Worm (Caenorhabditis elegans): ENCODE data around the gene rps-0.
A peak's percentile ranks its signal among the peaks of the same experiment; 100 is the strongest.

rps-0 gene

DNA sequence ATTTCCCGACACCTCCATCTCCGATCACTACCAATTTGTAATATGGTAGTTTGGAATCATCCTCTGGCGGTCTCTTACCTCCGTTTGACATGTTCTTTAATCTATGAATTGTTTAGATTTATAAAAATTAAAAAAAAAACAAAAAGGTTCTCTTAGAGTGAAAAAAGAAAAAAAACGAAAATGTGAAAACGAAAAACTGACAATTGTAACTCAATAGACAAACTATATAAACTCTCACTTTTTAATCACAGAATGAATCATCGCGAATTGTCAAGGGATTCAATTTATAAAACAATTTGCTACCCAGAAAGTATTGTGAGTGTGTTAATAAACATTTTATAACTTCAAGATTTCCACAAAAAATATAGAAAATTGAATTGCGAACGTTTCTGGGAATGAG, 13.9 kb downstream of the rps-0 start, which contains the start of gene ras-2:
Gene ras-2 (minus strand): TSS at position 101 of the 400 bp plus-strand sequence.
- TF ChIP-seq elt-3 (tag; optimal IDR thresholded peaks at IDR 0.05), result no peak

DNA sequence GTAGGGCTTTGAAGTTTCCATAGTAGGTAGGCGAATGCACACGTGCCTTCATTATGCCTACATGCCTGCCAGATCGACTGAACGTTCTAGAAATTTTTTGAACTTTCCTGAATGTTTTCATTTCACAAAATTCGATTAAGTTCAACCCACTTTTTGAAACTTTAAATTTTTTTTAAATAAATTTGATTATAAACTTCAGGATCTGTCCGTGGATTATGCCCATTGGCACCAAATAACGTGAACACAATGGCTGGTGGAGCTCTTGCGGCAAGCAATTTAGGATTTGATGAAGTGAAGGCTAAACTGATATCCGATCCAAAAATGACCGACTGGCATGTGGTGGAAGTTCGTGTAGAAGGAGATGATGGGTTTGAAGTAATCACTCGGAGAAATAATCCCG, 18.4 kb downstream of the rps-0 start, which contains the start of gene F17C8.7:
Gene F17C8.7 (plus strand): TSS at position 301 of the 400 bp plus-strand sequence.
- no peak for TF ChIP-seq C04F5.9 (tag; optimal IDR thresholded peaks at IDR 0.05)
- no peak for TF ChIP-seq lsy-2 (tag; optimal IDR thresholded peaks at IDR 0.05)
- no peak for TF ChIP-seq efl-3 (GFP tag; optimal IDR thresholded peaks at IDR 0.05)
- no peak for TF ChIP-seq tlp-1 (tag; optimal IDR thresholded peaks at IDR 0.05)
- TF ChIP-seq fkh-8 (tag; optimal IDR thresholded peaks at IDR 0.05), result no peak
- no peak for TF ChIP-seq fkh-4 (tag; optimal IDR thresholded peaks at IDR 0.05; ENCODE audit: borderline replicate concordance)
- no peak for TF ChIP-seq nhr-237 (tag; optimal IDR thresholded peaks at IDR 0.05)
- no peak for TF ChIP-seq xbp-1 (tag; optimal IDR thresholded peaks at IDR 0.05)
- TF ChIP-seq nhr-90 (tag; optimal IDR thresholded peaks at IDR 0.05; ENCODE audit: poor library complexity), result no peak
- no peak for TF ChIP-seq egl-27 (tag; optimal IDR thresholded peaks at IDR 0.05)
- TF ChIP-seq alr-1 (tag; optimal IDR thresholded peaks at IDR 0.05; ENCODE audit: borderline replicate concordance), result no peak
- no peak for TF ChIP-seq ceh-88 (GFP tag; IDR thresholded peaks at IDR 0.05)
- TF ChIP-seq unc-98 (GFP tag; IDR thresholded peaks at IDR 0.05), result no peak

DNA sequence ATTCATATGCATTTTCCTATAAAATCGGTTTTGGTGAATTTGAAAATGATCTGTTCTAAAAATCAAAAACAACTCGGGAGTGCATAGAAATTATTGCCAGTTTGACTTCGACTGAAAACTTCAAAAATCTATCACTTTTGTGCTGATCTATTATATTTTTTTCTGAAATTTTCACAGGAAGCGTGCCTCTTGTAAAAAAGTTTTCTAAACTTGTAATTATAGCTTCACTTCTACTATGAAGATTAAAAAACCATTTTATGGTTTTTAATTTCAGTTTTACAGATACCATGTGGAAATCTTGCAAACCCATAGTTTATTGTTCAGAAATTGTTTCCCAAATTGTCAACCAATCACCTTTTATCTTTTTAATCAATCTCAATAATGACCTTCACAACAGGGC, 19.8 kb downstream of the rps-0 start, which contains the start of gene F17C8.9:
Gene F17C8.9 (plus strand): TSS at position 301 of the 400 bp plus-strand sequence.
- TF ChIP-seq lir-3 (tag; optimal IDR thresholded peaks at IDR 0.05; ENCODE audit: poor library complexity) (no peak), sptf-1 (tag; optimal IDR thresholded peaks at IDR 0.05) (no peak), dpl-1 (GFP tag; optimal IDR thresholded peaks at IDR 0.05) (no peak), ces-1 (GFP tag; optimal IDR thresholded peaks at IDR 0.05) (no peak), fkh-10 (GFP tag; optimal IDR thresholded peaks at IDR 0.05) (no peak), efl-3 (GFP tag; optimal IDR thresholded peaks at IDR 0.05) (no peak), pag-3 (tag; optimal IDR thresholded peaks at IDR 0.05; ENCODE audit: borderline replicate concordance, insufficient read depth) (no peak), fkh-4 (tag; optimal IDR thresholded peaks at IDR 0.05; ENCODE audit: borderline replicate concordance) (no peak), sox-4 (tag; optimal IDR thresholded peaks at IDR 0.05) (no peak)

DNA sequence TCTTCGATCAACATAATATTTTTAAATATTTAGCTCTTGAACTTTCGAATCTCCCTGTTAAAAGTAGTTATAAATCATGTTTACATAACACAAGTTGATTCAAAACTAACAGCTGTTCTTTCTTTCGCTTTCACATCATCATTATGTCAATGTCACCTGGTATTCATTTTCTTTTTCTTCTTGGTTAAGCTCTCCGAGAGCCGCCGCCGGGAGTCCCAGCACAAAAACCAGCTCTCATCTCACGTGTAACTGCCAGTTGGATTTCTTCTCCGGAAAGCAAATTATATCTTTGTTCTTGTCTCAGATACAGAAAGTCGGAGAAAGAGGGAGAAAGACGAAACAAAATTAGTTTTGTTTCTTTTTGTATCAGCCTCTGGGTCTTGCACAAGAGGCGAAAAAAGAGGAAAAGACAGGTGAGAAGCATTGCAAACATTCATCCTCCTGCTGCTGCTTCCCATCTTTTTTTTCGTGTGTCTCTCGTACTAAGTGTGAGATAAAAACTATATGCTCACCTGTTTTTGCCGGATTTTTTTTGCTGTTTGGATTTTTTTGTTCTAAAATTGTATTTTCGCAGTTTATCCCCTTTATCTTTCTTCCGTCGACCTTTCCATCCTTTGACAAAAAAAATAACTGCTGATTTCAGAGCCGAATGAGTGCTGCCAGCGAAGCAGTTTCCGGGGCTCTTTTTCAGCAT, 22.4 kb downstream of the rps-0 start, which contains the start of gene F17C8.3:
Gene F17C8.3 (plus strand): TSS at position 644 of the 694 bp plus-strand sequence.
- TF ChIP-seq lsy-2 (tag; optimal IDR thresholded peaks at IDR 0.05) (peak; percentile 54 to 70), lin-14 (GFP tag; optimal IDR thresholded peaks at IDR 0.05) (peak; percentile 83), ztf-11 (tag; optimal IDR thresholded peaks at IDR 0.05) (no peak), nhr-47 (tag; optimal IDR thresholded peaks at IDR 0.05) (peak; percentile 14), rnt-1 (tag; optimal IDR thresholded peaks at IDR 0.05) (peak; percentile 56), blmp-1 (tag; optimal IDR thresholded peaks at IDR 0.05) (no peak), C16A3.4 (tag; optimal IDR thresholded peaks at IDR 0.05) (no peak), nhr-71 (tag; optimal IDR thresholded peaks at IDR 0.05) (peak; percentile 86), fos-1 (tag; optimal IDR thresholded peaks at IDR 0.05) (no peak), dpl-1 (GFP tag; optimal IDR thresholded peaks at IDR 0.05) (peak in 1 of 3 experiments; percentile 5), snu-23 (GFP tag; optimal IDR thresholded peaks at IDR 0.05) (peak; percentile 53), dsc-1 (tag; optimal IDR thresholded peaks at IDR 0.05) (peak; percentile 88), nhr-20 (tag; optimal IDR thresholded peaks at IDR 0.05) (peak; percentile 30), elt-3 (tag; optimal IDR thresholded peaks at IDR 0.05) (no peak), pag-3 (tag; optimal IDR thresholded peaks at IDR 0.05; ENCODE audit: borderline replicate concordance, insufficient read depth) (peak; percentile 32), fkh-4 (tag; optimal IDR thresholded peaks at IDR 0.05; ENCODE audit: borderline replicate concordance) (peak; percentile 51), unc-130 (tag; optimal IDR thresholded peaks at IDR 0.05) (peak; percentile 4), mep-1 (tag; optimal IDR thresholded peaks at IDR 0.05) (peak; percentile 20), efl-1 (optimal IDR thresholded peaks at IDR 0.05) (peak in 1 of 2 experiments; percentile 30), efl-1 (GFP tag; optimal IDR thresholded peaks at IDR 0.05 in 1 of 2) (no peak), swsn-7 (tag; optimal IDR thresholded peaks at IDR 0.05) (peak; percentile 32), mab-9 (GFP tag; IDR thresholded peaks at IDR 0.05) (no peak), mdl-1 (tag; optimal IDR thresholded peaks at IDR 0.05) (peak in 1 of 2 experiments; percentile 19), irx-1 (tag; optimal IDR thresholded peaks at IDR 0.05) (no peak), ceh-82 (tag; optimal IDR thresholded peaks at IDR 0.05) (no peak), hpl-2 (GFP tag; optimal IDR thresholded peaks at IDR 0.05) (no peak), ceh-8 (GFP tag; optimal IDR thresholded peaks at IDR 0.05) (no peak), Y116A8C.19 (tag; optimal IDR thresholded peaks at IDR 0.05; ENCODE audit: borderline replicate concordance) (no peak)

Data from whole organism, L1 larva.